Fruit fly (Drosophila melanogaster) S2 (cell line): Measurements from ENCODE around the gene mor.

Source experiments
- CG8478 ChIP-seq: fragments of >200 bp; optimal IDR thresholded peaks from 2 replicates; lab custom pipeline; 2018
- CTCF ChIP-seq, 2 experiments: fragments of >200 bp; optimal IDR thresholded peaks; 2 replicates each; lab custom pipeline; 2018

- TF ChIP-seq CG8478 (lab: Kevin White, UChicago), result no peak
- TF ChIP-seq CTCF (optimal IDR thresholded peaks at IDR 0.05; lab: Kevin White, UChicago), result no peak
These were observed 21.3 kb upstream of the mor start for dm6 chr3R:15993815-15994572.
